Fruit fly (Drosophila melanogaster) whole organism, prepupa: ENCODE data around the gene CG16789.
A peak's percentile ranks its signal among the peaks of the same experiment; 100 is the strongest.

ENCODE experiments used
- CG10631 ChIP-seq: fragments of 200-800 bp; sonication (Bioruptor generic); optimal IDR thresholded peaks from 2 replicates; lab custom pipeline; 2016; ENCODE audit warnings: missing biosample characterization, missing genetic modification characterization
- CG10669 ChIP-seq: fragments of 200-800 bp; sonication (Bioruptor generic); optimal IDR thresholded peaks from 3 replicates; lab custom pipeline; 2018; ENCODE audit warnings: missing biosample characterization, mild to moderate bottlenecking, missing genetic modification characterization, moderate library complexity
- CG11762 ChIP-seq: fragments of 200-800 bp; sonication (Bioruptor generic); optimal IDR thresholded peaks from 3 replicates; lab custom pipeline; 2016; ENCODE audit warnings: missing biosample characterization, missing genetic modification characterization; ENCODE audit not compliant: insufficient read depth
- CG11902 ChIP-seq: fragments of 200-800 bp; sonication (Bioruptor generic); optimal IDR thresholded peaks from 3 replicates; lab custom pipeline; 2016; ENCODE audit warnings: missing biosample characterization, missing genetic modification characterization
- CG1621 ChIP-seq: fragments of 200-800 bp; sonication (Bioruptor generic); optimal IDR thresholded peaks from 3 replicates; lab custom pipeline; 2018; ENCODE audit warnings: missing biosample characterization, mild to moderate bottlenecking, missing genetic modification characterization
- CG16779 ChIP-seq: fragments of 200-800 bp; sonication (Bioruptor generic); optimal IDR thresholded peaks from 3 replicates; lab custom pipeline; 2017; ENCODE audit warnings: missing biosample characterization, mild to moderate bottlenecking, missing genetic modification characterization
- CG31627 ChIP-seq: fragments of 200-800 bp; sonication (Bioruptor generic); optimal IDR thresholded peaks from 3 replicates; lab custom pipeline; 2016; ENCODE audit warnings: missing biosample characterization, missing genetic modification characterization
- CG34406 ChIP-seq: fragments of 200-800 bp; sonication (Bioruptor generic); optimal IDR thresholded peaks from 3 replicates; lab custom pipeline; 2016; ENCODE audit warnings: missing biosample characterization, missing genetic modification characterization
- CG3919 ChIP-seq: fragments of 200-800 bp; sonication (Bioruptor generic); optimal IDR thresholded peaks from 3 replicates; lab custom pipeline; 2016; ENCODE audit warnings: missing biosample characterization, missing genetic modification characterization
- CG6163 ChIP-seq: fragments of 200-800 bp; sonication (Bioruptor generic); IDR thresholded peaks from 3 replicates; pipeline ENCODE4 v1.3.6; 2022; ENCODE audit warnings: missing biosample characterization, missing genetic modification characterization
- CG6792 ChIP-seq: fragments of 200-800 bp; sonication (Bioruptor generic); optimal IDR thresholded peaks from 3 replicates; lab custom pipeline; 2016; ENCODE audit warnings: missing biosample characterization, missing genetic modification characterization
- CG6808 ChIP-seq: fragments of 200-800 bp; sonication (Bioruptor generic); optimal IDR thresholded peaks from 3 replicates; lab custom pipeline; 2017; ENCODE audit warnings: missing biosample characterization, missing genetic modification characterization, mild to moderate bottlenecking, moderate library complexity, missing genetic modification reagents
- CG8119 ChIP-seq: fragments of 200-800 bp; sonication (Bioruptor generic); IDR thresholded peaks from 3 replicates; pipeline ENCODE4 v1.3.6; 2022; ENCODE audit warnings: missing biosample characterization, missing genetic modification characterization
- CG8319 ChIP-seq: fragments of 200-800 bp; sonication (Bioruptor generic); optimal IDR thresholded peaks from 3 replicates; lab custom pipeline; 2016; ENCODE audit warnings: missing biosample characterization, missing genetic modification characterization
- CG8632 ChIP-seq: fragments of 200-800 bp; sonication (Bioruptor generic); optimal IDR thresholded peaks from 3 replicates; lab custom pipeline; 2016; ENCODE audit warnings: missing biosample characterization, missing genetic modification characterization
- CG9139 ChIP-seq: fragments of 200-800 bp; sonication (Bioruptor generic); optimal IDR thresholded peaks from 3 replicates; lab custom pipeline; 2017; ENCODE audit warnings: missing biosample characterization, mild to moderate bottlenecking, missing genetic modification characterization
- Eip75B ChIP-seq: fragments of 200-800 bp; sonication (Bioruptor generic); optimal IDR thresholded peaks from 3 replicates; lab custom pipeline; 2016; ENCODE audit warnings: missing biosample characterization, missing genetic modification characterization
- Eip78C ChIP-seq: fragments of 200-800 bp; sonication (Bioruptor generic); peaks from one replicate; lab custom pipeline; 2016; ENCODE audit warnings: missing biosample characterization, missing genetic modification characterization
- Eip93F ChIP-seq: fragments of 200-800 bp; sonication (Bioruptor generic); optimal IDR thresholded peaks from 2 replicates; lab custom pipeline; 2016; ENCODE audit warnings: missing biosample characterization, mild to moderate bottlenecking, missing genetic modification characterization
- Ets21C ChIP-seq: fragments of 200-800 bp; sonication (Bioruptor generic); optimal IDR thresholded peaks from 3 replicates; lab custom pipeline; 2016; ENCODE audit warnings: missing biosample characterization, missing genetic modification characterization
- Ets96B ChIP-seq: fragments of 200-800 bp; optimal IDR thresholded peaks from 2 replicates; lab custom pipeline; 2019; ENCODE audit warnings: missing biosample characterization, mild to moderate bottlenecking, missing genetic modification characterization, moderate library complexity
- Gug ChIP-seq: fragments of 200-800 bp; sonication (Bioruptor generic); IDR thresholded peaks from 2 replicates; pipeline ENCODE4 v1.3.6; 2022; ENCODE audit warnings: missing biosample characterization, missing genetic modification characterization
- Hr39 ChIP-seq: fragments of 200-800 bp; sonication (Bioruptor generic); optimal IDR thresholded peaks from 2 replicates; lab custom pipeline; 2016; ENCODE audit warnings: missing biosample characterization, missing genetic modification characterization
- Hr4 ChIP-seq: fragments of 200-800 bp; sonication (Bioruptor generic); optimal IDR thresholded peaks from 3 replicates; lab custom pipeline; 2016; ENCODE audit warnings: missing biosample characterization, missing genetic modification characterization
- Lpt ChIP-seq: fragments of 200-800 bp; sonication (Bioruptor generic); optimal IDR thresholded peaks from 3 replicates; lab custom pipeline; 2016; ENCODE audit warnings: missing biosample characterization, missing genetic modification characterization
- OdsH ChIP-seq: fragments of 200-800 bp; sonication (Bioruptor generic); optimal IDR thresholded peaks from 3 replicates; lab custom pipeline; 2016; ENCODE audit warnings: missing biosample characterization, missing genetic modification characterization
- Smox ChIP-seq: fragments of 200-800 bp; sonication (Bioruptor generic); optimal IDR thresholded peaks from 3 replicates; lab custom pipeline; 2016; ENCODE audit warnings: missing biosample characterization, missing genetic modification characterization
- Sox102F ChIP-seq: fragments of 200-800 bp; sonication (Bioruptor generic); optimal IDR thresholded peaks from 2 replicates; lab custom pipeline; 2016; ENCODE audit warnings: missing biosample characterization, mild to moderate bottlenecking, missing genetic modification characterization
- Sox14 ChIP-seq: fragments of 200-800 bp; sonication (Bioruptor generic); optimal IDR thresholded peaks from 3 replicates; lab custom pipeline; 2016; ENCODE audit warnings: missing biosample characterization, missing genetic modification characterization
- achi ChIP-seq: fragments of 200-800 bp; sonication (Bioruptor generic); optimal IDR thresholded peaks from 3 replicates; lab custom pipeline; 2016; ENCODE audit warnings: missing biosample characterization, missing genetic modification characterization
- acj6 ChIP-seq: fragments of 200-800 bp; sonication (Bioruptor generic); optimal IDR thresholded peaks from 3 replicates; lab custom pipeline; 2016; ENCODE audit warnings: missing biosample characterization, missing genetic modification characterization
- cyc ChIP-seq: fragments of 200-800 bp; sonication (Bioruptor generic); optimal IDR thresholded peaks from 3 replicates; lab custom pipeline; 2016; ENCODE audit warnings: missing biosample characterization, missing genetic modification characterization
- dac ChIP-seq: fragments of 200-800 bp; sonication (Bioruptor generic); optimal IDR thresholded peaks from 2 replicates; lab custom pipeline; 2017; ENCODE audit warnings: missing biosample characterization, mild to moderate bottlenecking, missing genetic modification characterization
- dsx ChIP-seq: fragments of 200-800 bp; optimal IDR thresholded peaks from 3 replicates; lab custom pipeline; 2019; ENCODE audit warnings: missing biosample characterization, mild to moderate bottlenecking, missing genetic modification characterization, moderate library complexity; ENCODE audit not compliant: poor library complexity, severe bottlenecking
- eg ChIP-seq: fragments of 200-800 bp; sonication (Bioruptor generic); IDR thresholded peaks from 3 replicates; pipeline ENCODE4 v1.3.6; 2022; ENCODE audit warnings: missing biosample characterization, missing genetic modification characterization
- fd59A ChIP-seq: fragments of 200-800 bp; sonication (Bioruptor generic); optimal IDR thresholded peaks from 2 replicates; lab custom pipeline; 2017; ENCODE audit warnings: missing biosample characterization, mild to moderate bottlenecking, missing genetic modification characterization, missing genetic modification reagents
- fd85E ChIP-seq: fragments of 200-800 bp; sonication (Bioruptor generic); optimal IDR thresholded peaks from 3 replicates; lab custom pipeline; 2016; ENCODE audit warnings: missing biosample characterization, missing genetic modification characterization
- fkh ChIP-seq: fragments of 200-800 bp; sonication (Bioruptor generic); optimal IDR thresholded peaks from 3 replicates; lab custom pipeline; 2017; ENCODE audit warnings: missing biosample characterization, mild to moderate bottlenecking, missing genetic modification characterization, moderate library complexity
- lz ChIP-seq: fragments of 200-800 bp; sonication (Bioruptor generic); optimal IDR thresholded peaks from 3 replicates; lab custom pipeline; 2016; ENCODE audit warnings: missing biosample characterization, missing genetic modification characterization
- net ChIP-seq: fragments of 200-800 bp; sonication (Bioruptor generic); optimal IDR thresholded peaks from 3 replicates; lab custom pipeline; 2016; ENCODE audit warnings: missing biosample characterization, missing genetic modification characterization
- pdm3 ChIP-seq: fragments of 200-800 bp; sonication (Bioruptor generic); optimal IDR thresholded peaks from 3 replicates; lab custom pipeline; 2016; ENCODE audit warnings: missing biosample characterization, missing genetic modification characterization
- spab ChIP-seq: fragments of 200-800 bp; sonication (Bioruptor generic); optimal IDR thresholded peaks from 2 replicates; lab custom pipeline; 2017; ENCODE audit warnings: missing biosample characterization, mild to moderate bottlenecking, missing genetic modification characterization, missing genetic modification reagents
- ss ChIP-seq, 2 experiments: fragments of 200-800 bp; sonication (Bioruptor generic); optimal IDR thresholded peaks; 2 replicates in 1 of 2; 3 replicates in 1 of 2; lab custom pipeline; 2017 to 2018; ENCODE audit warnings: mild to moderate bottlenecking in 2 of 2, missing biosample characterization in 2 of 2, missing genetic modification characterization in 2 of 2, moderate library complexity in 1 of 2
- svp ChIP-seq: fragments of 200-800 bp; sonication (Bioruptor generic); peaks from one replicate; lab custom pipeline; 2016; ENCODE audit warnings: missing biosample characterization, missing genetic modification characterization
- vri ChIP-seq: fragments of 200-800 bp; sonication (Bioruptor generic); optimal IDR thresholded peaks from 3 replicates; lab custom pipeline; 2016; ENCODE audit warnings: missing biosample characterization, mild to moderate bottlenecking, missing genetic modification characterization

Gene CG16789

dm6 chr3R:9565895-9566294 lies at the start of gene CG16789:
Gene CG16789 (plus strand): TSS chr3R:9566195.
- TF ChIP-seq fd85E (GFP tag; lab: Kevin White, UChicago): no peak
- no peak for TF ChIP-seq Hr4 (GFP tag; lab: Kevin White, UChicago)
- no peak for TF ChIP-seq Eip78C (GFP tag; lab: Kevin White, UChicago)
- TF ChIP-seq Hr39 (GFP tag; lab: Kevin White, UChicago): no peak
- TF ChIP-seq CG16779: no peak
- no peak for TF ChIP-seq fd59A (GFP tag; lab: Kevin White, UChicago)
- no peak for TF ChIP-seq OdsH
- no peak for TF ChIP-seq Gug
- no peak for TF ChIP-seq achi
- no peak for TF ChIP-seq Eip93F (GFP tag; lab: Kevin White, UChicago)
- no peak for TF ChIP-seq eg (GFP tag; lab: Robert Waterston, UW)
- no peak for TF ChIP-seq Sox14 (GFP tag; lab: Kevin White, UChicago)
- no peak for TF ChIP-seq CG8319 (GFP tag; lab: Kevin White, UChicago)
- no peak for TF ChIP-seq Lpt (GFP tag; lab: Kevin White, UChicago)
- no peak for TF ChIP-seq CG10631 (GFP tag; lab: Kevin White, UChicago)
- no peak for TF ChIP-seq CG6808 (GFP tag; lab: Kevin White, UChicago)
- TF ChIP-seq vri: no peak

DNA sequence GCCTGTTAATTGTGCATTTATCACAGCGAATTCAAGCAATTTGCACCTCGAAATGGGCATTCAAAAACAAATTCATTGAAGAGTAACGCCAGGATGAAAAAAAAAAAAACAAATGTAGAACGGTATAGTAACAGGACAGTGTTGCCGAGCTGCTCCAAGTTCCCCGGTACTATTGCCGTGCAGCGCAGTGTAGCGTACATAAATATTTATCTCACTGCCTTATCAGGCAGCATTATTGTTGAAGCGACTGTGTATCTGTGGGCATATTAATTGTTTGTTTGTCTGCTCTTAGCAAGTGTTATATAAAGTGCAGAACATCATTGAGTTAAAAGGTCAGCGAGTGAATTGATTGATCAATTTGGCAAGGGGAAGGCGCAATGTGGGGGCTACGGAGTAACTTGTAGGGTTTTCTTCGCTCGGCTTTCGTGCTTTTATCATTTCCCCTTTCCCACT lies 49.6 kb upstream of the CG16789 start:
- peak; percentile 84 for TF ChIP-seq fkh
- TF ChIP-seq CG16779: no peak
- TF ChIP-seq svp (GFP tag; lab: Kevin White, UChicago): peak; percentile 74

DNA sequence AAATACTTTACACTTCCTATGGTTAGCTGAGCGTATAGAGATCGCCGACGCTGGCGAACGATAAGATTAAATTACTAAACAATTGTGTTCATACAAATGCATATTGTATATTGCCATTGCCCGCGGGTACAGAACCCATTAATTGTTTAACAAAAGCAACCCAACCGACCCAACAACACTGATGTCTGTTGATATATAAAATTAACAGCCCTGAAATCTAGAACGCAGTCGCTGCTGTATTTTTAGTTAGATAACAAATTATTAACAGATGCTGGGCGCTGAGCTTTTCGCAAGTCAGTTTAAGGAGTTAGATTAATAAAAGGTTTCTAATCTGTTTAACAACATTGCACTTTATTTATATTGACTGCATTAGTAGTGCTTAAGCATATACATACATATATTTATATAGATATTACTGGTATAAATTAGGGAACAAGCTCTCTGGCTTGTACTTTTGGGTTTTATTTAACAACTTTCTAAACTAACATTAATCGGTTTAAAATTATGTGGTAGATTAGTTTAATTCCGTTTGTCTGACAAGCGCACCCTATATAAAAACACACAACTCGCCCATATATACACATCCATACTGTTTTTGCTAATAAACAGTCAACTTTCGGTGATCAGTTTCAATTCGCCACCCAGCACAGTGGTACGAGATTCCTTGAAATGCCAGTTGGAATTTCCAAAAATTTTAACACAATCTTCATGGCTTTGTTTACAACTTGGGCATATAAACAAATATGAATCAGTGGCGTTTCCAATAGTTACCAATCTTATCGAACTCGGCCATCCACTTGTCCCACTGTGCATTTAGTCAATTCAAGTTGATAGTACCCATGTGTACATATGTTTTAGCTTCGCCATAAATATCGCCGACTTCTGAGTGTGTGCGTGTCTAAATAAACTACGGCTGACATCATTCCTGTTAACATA lies 37.8 kb upstream of the CG16789 start:
- TF ChIP-seq Smox (GFP tag; lab: Kevin White, UChicago) (no peak), Ets21C (peak; percentile 77), CG1621 (tag; lab: Kevin White, UChicago) (no peak), CG8119 (GFP tag; lab: Robert Waterston, UW) (peak; percentile 86), CG31627 (GFP tag; lab: Kevin White, UChicago) (peak; percentile 85), dsx (GFP tag; lab: Kevin White, UChicago) (no peak), fd59A (GFP tag; lab: Kevin White, UChicago) (peak; percentile 28), Hr39 (GFP tag; lab: Kevin White, UChicago) (no peak), CG3919 (peak; percentile 94), CG8632 (GFP tag; lab: Kevin White, UChicago) (no peak), acj6 (GFP tag; lab: Kevin White, UChicago) (peak; percentile 89), CG6163 (GFP tag; lab: Robert Waterston, UW) (peak; percentile 97), eg (GFP tag; lab: Robert Waterston, UW) (peak; percentile 96), Gug (peak; percentile 90), cyc (peak; percentile 86), lz (peak; percentile 85), dac (GFP tag; lab: Kevin White, UChicago) (peak; percentile 71), Ets96B (tag; lab: Kevin White, UChicago) (no peak), CG34406 (GFP tag; lab: Kevin White, UChicago) (peak; percentile 80), fkh (peak; percentile 90), Sox102F (no peak), achi (no peak), CG6792 (GFP tag; lab: Kevin White, UChicago) (peak; percentile 84), ss (GFP tag; optimal IDR thresholded peaks at IDR 0.05; lab: Kevin White, UChicago) (no peak), net (peak; percentile 88), Lpt (GFP tag; lab: Kevin White, UChicago) (peak; percentile 76), vri (peak; percentile 88), Eip75B (no peak), pdm3 (GFP tag; lab: Kevin White, UChicago) (peak; percentile 84), CG8319 (GFP tag; lab: Kevin White, UChicago) (peak; percentile 85), CG6808 (GFP tag; lab: Kevin White, UChicago) (no peak), spab (peak; percentile 75), CG11902 (GFP tag; lab: Kevin White, UChicago) (peak; percentile 91), OdsH (peak; percentile 87), CG9139 (no peak), CG10669 (GFP tag; lab: Kevin White, UChicago) (peak; percentile 85), CG11762 (peak; percentile 88)
